Worm (Caenorhabditis elegans) whole organism, late embryonic: ENCODE measurements around the gene elpc-4.

Experiments
- ama-1 ChIP-seq: fragments of 150-350 bp; optimal IDR thresholded peaks from 2 replicates; lab custom pipeline; 2014
- ceh-34 ChIP-seq: sonication (generic microtip); optimal IDR thresholded peaks from 2 replicates; lab custom pipeline; 2016; ENCODE audit warnings: mild to moderate bottlenecking, missing genetic modification characterization, missing compliant biosample characterization
- ceh-6 ChIP-seq: fragments of 200-800 bp; sonication (Bioruptor generic); optimal IDR thresholded peaks from 2 replicates; lab custom pipeline; 2018; ENCODE audit warnings: mild to moderate bottlenecking, missing genetic modification characterization, missing compliant biosample characterization
- hlh-6 ChIP-seq: sonication (generic microtip); optimal IDR thresholded peaks from 2 replicates; lab custom pipeline; 2016; ENCODE audit warnings: missing genotype, missing genetic modification characterization, missing compliant biosample characterization
- madf-2 ChIP-seq: sonication (generic microtip); optimal IDR thresholded peaks from 2 replicates; lab custom pipeline; 2017; ENCODE audit warnings: missing genetic modification characterization, missing compliant biosample characterization
- nhr-11 ChIP-seq: fragments of 150-350 bp; optimal IDR thresholded peaks from 2 replicates; lab custom pipeline; 2014; ENCODE audit warnings: missing biosample characterization, missing genetic modification characterization
- pha-2 ChIP-seq: sonication (generic microtip); optimal IDR thresholded peaks from 2 replicates; lab custom pipeline; 2017; ENCODE audit warnings: mild to moderate bottlenecking, missing genetic modification characterization, missing compliant biosample characterization
- pha-4 ChIP-seq: fragments of 150-350 bp; optimal IDR thresholded peaks from 2 replicates; lab custom pipeline; 2018; ENCODE audit warnings: missing biosample characterization, missing genetic modification reagents, missing genetic modification characterization
- pqm-1 ChIP-seq: sonication (generic microtip); optimal IDR thresholded peaks from 2 replicates; lab custom pipeline; 2016; ENCODE audit warnings: missing genetic modification characterization, missing compliant biosample characterization
- unc-86 ChIP-seq: sonication (generic microtip); optimal IDR thresholded peaks from 2 replicates; lab custom pipeline; 2016; ENCODE audit warnings: missing genetic modification characterization, missing compliant biosample characterization

- TF ChIP-seq pha-4 (tag; lab: Kevin White, UChicago) (no peak), nhr-11 (no peak), pqm-1 (no peak), unc-86 (tag; lab: Kevin White, UChicago) (no peak), madf-2 (no peak), ama-1 (lab: Kevin White, UChicago) (no peak), pha-2 (tag; lab: Kevin White, UChicago) (no peak), ceh-6 (GFP tag; lab: Kevin White, UChicago) (no peak), hlh-6 (tag; lab: Kevin White, UChicago) (no peak), ceh-34 (tag; lab: Kevin White, UChicago) (no peak)
Measured at ce11 chrIV:8034182-8034581, 17.4 kb downstream of the elpc-4 start.
